Worm (Caenorhabditis elegans) whole organism, late embryonic: Measurements from ENCODE around the gene dsl-3.
"Not testable (repeated sequence)": the region's sequence is repeated elsewhere in the genome, so short reads cannot be mapped to it uniquely, and the experiment has no call there.

Experiments used
- C38D4.7 ChIP-seq: fragments of 200-800 bp; sonication (Bioruptor generic); optimal IDR thresholded peaks from 2 replicates; lab custom pipeline; 2018; ENCODE audit warnings: mild to moderate bottlenecking, missing genetic modification characterization, moderate library complexity, missing compliant biosample characterization
- K02D7.2 ChIP-seq: sonication (generic microtip); optimal IDR thresholded peaks from 2 replicates; lab custom pipeline; 2017; ENCODE audit warnings: mild to moderate bottlenecking, missing genetic modification characterization, missing compliant biosample characterization
- K09A11.1 ChIP-seq: sonication (generic microtip); optimal IDR thresholded peaks from 2 replicates; lab custom pipeline; 2017; ENCODE audit warnings: antibody characterized with exemption, mild to moderate bottlenecking, missing genetic modification characterization, missing compliant biosample characterization; ENCODE audit not compliant: insufficient read depth
- Y22D7AL.16 ChIP-seq: sonication (generic microtip); optimal IDR thresholded peaks from 2 replicates; lab custom pipeline; 2016; ENCODE audit warnings: missing genetic modification characterization, missing compliant biosample characterization
- ceh-14 ChIP-seq: sonication (generic microtip); optimal IDR thresholded peaks from 2 replicates; lab custom pipeline; 2016; ENCODE audit warnings: missing genotype, missing genetic modification characterization, missing compliant biosample characterization
- ceh-18 ChIP-seq: sonication (generic microtip); optimal IDR thresholded peaks from 2 replicates; lab custom pipeline; 2016; ENCODE audit warnings: missing genetic modification characterization, missing compliant biosample characterization
- ceh-19 ChIP-seq: fragments of 200-800 bp; sonication (Bioruptor generic); optimal IDR thresholded peaks from 2 replicates; lab custom pipeline; 2018; ENCODE audit warnings: mild to moderate bottlenecking, missing genetic modification characterization, missing compliant biosample characterization
- ceh-2 ChIP-seq: sonication (generic microtip); optimal IDR thresholded peaks from 2 replicates; lab custom pipeline; 2016; ENCODE audit warnings: missing genotype, missing genetic modification characterization, missing compliant biosample characterization
- ceh-30 ChIP-seq: fragments of 150-350 bp; optimal IDR thresholded peaks from 2 replicates; lab custom pipeline; 2014; ENCODE audit warnings: missing biosample characterization, missing genetic modification characterization
- ceh-31 ChIP-seq: sonication (generic microtip); optimal IDR thresholded peaks from 2 replicates; lab custom pipeline; 2016; ENCODE audit warnings: missing genetic modification characterization, missing compliant biosample characterization
- ceh-34 ChIP-seq: sonication (generic microtip); optimal IDR thresholded peaks from 2 replicates; lab custom pipeline; 2016; ENCODE audit warnings: mild to moderate bottlenecking, missing genetic modification characterization, missing compliant biosample characterization
- ceh-48 ChIP-seq: sonication (generic microtip); optimal IDR thresholded peaks from 2 replicates; lab custom pipeline; 2016; ENCODE audit warnings: missing genetic modification characterization, inconsistent platforms, missing compliant biosample characterization
- ceh-9 ChIP-seq: sonication (generic microtip); optimal IDR thresholded peaks from 2 replicates; lab custom pipeline; 2016; ENCODE audit warnings: mild to moderate bottlenecking, missing genetic modification characterization, inconsistent platforms, missing compliant biosample characterization
- che-1 ChIP-seq: sonication (generic microtip); optimal IDR thresholded peaks from 2 replicates; lab custom pipeline; 2016; ENCODE audit warnings: mild to moderate bottlenecking, missing genetic modification characterization, missing compliant biosample characterization
- dmd-4 ChIP-seq: sonication (generic microtip); optimal IDR thresholded peaks from 2 replicates; lab custom pipeline; 2016; ENCODE audit warnings: borderline replicate concordance, missing genetic modification characterization, missing compliant biosample characterization
- dve-1 ChIP-seq: sonication (generic microtip); optimal IDR thresholded peaks from 2 replicates; lab custom pipeline; 2017; ENCODE audit warnings: antibody characterized with exemption, mild to moderate bottlenecking, missing genetic modification characterization, missing compliant biosample characterization
- elt-2 ChIP-seq: sonication (generic microtip); optimal IDR thresholded peaks from 2 replicates; lab custom pipeline; 2016; ENCODE audit warnings: missing genetic modification reagents, missing genetic modification characterization, missing compliant biosample characterization
- fax-1 ChIP-seq: sonication (generic microtip); optimal IDR thresholded peaks from 2 replicates; lab custom pipeline; 2016; ENCODE audit warnings: missing genotype, missing genetic modification characterization, missing compliant biosample characterization
- gmeb-2 ChIP-seq: sonication (generic microtip); optimal IDR thresholded peaks from 2 replicates; lab custom pipeline; 2016; ENCODE audit warnings: missing genetic modification characterization, inconsistent platforms, missing compliant biosample characterization
- hlh-15 ChIP-seq: sonication (generic microtip); optimal IDR thresholded peaks from 2 replicates; lab custom pipeline; 2016; ENCODE audit warnings: missing genetic modification characterization, missing compliant biosample characterization
- hlh-6 ChIP-seq: sonication (generic microtip); optimal IDR thresholded peaks from 2 replicates; lab custom pipeline; 2016; ENCODE audit warnings: missing genotype, missing genetic modification characterization, missing compliant biosample characterization
- madf-2 ChIP-seq: sonication (generic microtip); optimal IDR thresholded peaks from 2 replicates; lab custom pipeline; 2017; ENCODE audit warnings: missing genetic modification characterization, missing compliant biosample characterization
- mec-3 ChIP-seq: sonication (generic microtip); optimal IDR thresholded peaks from 2 replicates; lab custom pipeline; 2016; ENCODE audit warnings: borderline replicate concordance, missing genetic modification characterization, missing compliant biosample characterization
- nhr-11 ChIP-seq: fragments of 150-350 bp; optimal IDR thresholded peaks from 2 replicates; lab custom pipeline; 2014; ENCODE audit warnings: missing biosample characterization, missing genetic modification characterization
- odd-2 ChIP-seq: sonication (generic microtip); optimal IDR thresholded peaks from 2 replicates; lab custom pipeline; 2017; ENCODE audit warnings: antibody characterized with exemption, mild to moderate bottlenecking, missing genetic modification characterization, missing compliant biosample characterization
- pag-3 ChIP-seq: sonication (generic microtip); optimal IDR thresholded peaks from 2 replicates; lab custom pipeline; 2016; ENCODE audit warnings: missing compliant biosample characterization, missing genetic modification characterization, borderline replicate concordance
- pax-1 ChIP-seq: fragments of 150-350 bp; optimal IDR thresholded peaks from 2 replicates; lab custom pipeline; 2014; ENCODE audit warnings: missing biosample characterization, missing genetic modification characterization
- pha-2 ChIP-seq: sonication (generic microtip); optimal IDR thresholded peaks from 2 replicates; lab custom pipeline; 2017; ENCODE audit warnings: mild to moderate bottlenecking, missing genetic modification characterization, missing compliant biosample characterization
- pqm-1 ChIP-seq: sonication (generic microtip); optimal IDR thresholded peaks from 2 replicates; lab custom pipeline; 2016; ENCODE audit warnings: missing genetic modification characterization, missing compliant biosample characterization
- sdc-2 ChIP-seq: sonication (generic microtip); optimal IDR thresholded peaks from 2 replicates; lab custom pipeline; 2016; ENCODE audit warnings: missing genotype, missing genetic modification characterization, missing compliant biosample characterization
- sox-2 ChIP-seq: fragments of 200-800 bp; sonication (Bioruptor generic); IDR thresholded peaks from 2 replicates; pipeline ENCODE4 v1.3.6; 2022; ENCODE audit warnings: missing genetic modification reagents, missing genetic modification characterization, missing compliant biosample characterization
- syd-9 ChIP-seq: sonication (generic microtip); optimal IDR thresholded peaks from 2 replicates; lab custom pipeline; 2016; ENCODE audit warnings: mild to moderate bottlenecking, missing genetic modification characterization, moderate library complexity, missing compliant biosample characterization
- unc-86 ChIP-seq: sonication (generic microtip); optimal IDR thresholded peaks from 2 replicates; lab custom pipeline; 2016; ENCODE audit warnings: missing genetic modification characterization, missing compliant biosample characterization
- ztf-16 ChIP-seq: sonication (generic microtip); optimal IDR thresholded peaks from 2 replicates; lab custom pipeline; 2017; ENCODE audit warnings: missing genetic modification characterization, missing compliant biosample characterization

Gene dsl-3

ce11 chrIV:1628730-1629129 lies 18.7 kb downstream of the dsl-3 start:
- TF ChIP-seq nhr-11 (no peak), che-1 (no peak), fax-1 (tag; lab: Kevin White, UChicago) (no peak), hlh-6 (tag; lab: Kevin White, UChicago) (no peak), pag-3 (tag; lab: Kevin White, UChicago) (no peak), ceh-2 (no peak), sox-2 (GFP tag; lab: Robert Waterston, UW) (no peak), hlh-15 (no peak)

ce11 chrIV:1631651-1632050 lies 21.6 kb downstream of the dsl-3 start, which contains the start of gene cpg-24:
Gene cpg-24, plus strand, starts transcription at chrIV:1631951.
- TF ChIP-seq K02D7.2 (tag; lab: Kevin White, UChicago) (no peak), odd-2 (tag; lab: Kevin White, UChicago) (no peak), C38D4.7 (GFP tag; lab: Kevin White, UChicago) (no peak), elt-2 (no peak), madf-2 (tag; lab: Kevin White, UChicago) (no peak), pag-3 (tag; lab: Kevin White, UChicago) (no peak), sdc-2 (tag; lab: Kevin White, UChicago) (no peak), ceh-9 (tag; lab: Kevin White, UChicago) (no peak), pax-1 (tag; lab: Kevin White, UChicago) (no peak), ztf-16 (no peak), ceh-31 (tag; lab: Kevin White, UChicago) (no peak), pha-2 (tag; lab: Kevin White, UChicago) (no peak), ceh-19 (no peak), ceh-18 (tag; lab: Kevin White, UChicago) (no peak), pqm-1 (tag; lab: Kevin White, UChicago) (no peak), ceh-14 (no peak), ceh-48 (tag; lab: Kevin White, UChicago) (no peak)

- no peak for TF ChIP-seq K09A11.1 (tag; lab: Kevin White, UChicago)
- peak; percentile 99 for TF ChIP-seq dve-1
- TF ChIP-seq Y22D7AL.16 (tag; lab: Kevin White, UChicago): no peak
These were observed 22.5 kb downstream of the dsl-3 start for ce11 chrIV:1632593-1632992.

- no peak for TF ChIP-seq ceh-19
- no peak for TF ChIP-seq dmd-4 (tag; lab: Kevin White, UChicago)
- TF ChIP-seq unc-86 (tag; lab: Kevin White, UChicago): no peak
- no peak for TF ChIP-seq syd-9
These were observed 23.4 kb downstream of the dsl-3 start, which contains the start of gene Y41D4B.6 for ce11 chrIV:1633445-1633844. Gene Y41D4B.6, plus strand, starts transcription at chrIV:1633745.

- no peak for TF ChIP-seq gmeb-2 (tag; lab: Kevin White, UChicago)
- no peak for TF ChIP-seq ceh-19
- no peak for TF ChIP-seq pax-1 (tag; lab: Kevin White, UChicago)
- no peak for TF ChIP-seq ceh-30 (tag; lab: Kevin White, UChicago)
- no peak for TF ChIP-seq mec-3 (tag; lab: Kevin White, UChicago)
- TF ChIP-seq ceh-34 (tag; lab: Kevin White, UChicago): no peak
These were observed 27.3 kb downstream of the dsl-3 start for ce11 chrIV:1637333-1637732.

ce11 chrIV:1645198-1645597 lies 35.1 kb downstream of the dsl-3 start, which contains the start of gene nhr-274:
Gene nhr-274, minus strand, starts transcription at chrIV:1645298.
- TF ChIP-seq K09A11.1 (tag; lab: Kevin White, UChicago); syd-9; ceh-19: not testable (repeated sequence)
